Worm (Caenorhabditis elegans) whole organism, mixed stage, embryonic: ENCODE results near the gene F48E3.2.

Source experiments
- M03D4.4 ChIP-seq: sonication (generic microtip); optimal IDR thresholded peaks from 2 replicates; lab custom pipeline; 2017; ENCODE audit warnings: mild to moderate bottlenecking, missing genetic modification characterization, missing compliant biosample characterization
- bed-3 ChIP-seq: fragments of 200-800 bp; sonication (Bioruptor generic); optimal IDR thresholded peaks from 3 replicates; lab custom pipeline; 2018; ENCODE audit warnings: mild to moderate bottlenecking, missing genetic modification characterization, moderate library complexity, missing compliant biosample characterization
- blmp-1 ChIP-seq: fragments of 150-350 bp; optimal IDR thresholded peaks from 2 replicates; lab custom pipeline; 2014; ENCODE audit warnings: missing biosample characterization, missing genetic modification characterization
- ceh-39 ChIP-seq: fragments of 150-350 bp; optimal IDR thresholded peaks from 2 replicates; lab custom pipeline; 2014; ENCODE audit warnings: missing biosample characterization, missing genetic modification characterization
- ceh-43 ChIP-seq: fragments of 200-800 bp; sonication (Bioruptor generic); optimal IDR thresholded peaks from 2 replicates; lab custom pipeline; 2018; ENCODE audit warnings: mild to moderate bottlenecking, missing genetic modification characterization, moderate library complexity, missing compliant biosample characterization
- ceh-83 ChIP-seq: fragments of 200-800 bp; sonication (Bioruptor generic); optimal IDR thresholded peaks from 2 replicates; lab custom pipeline; 2018; ENCODE audit warnings: mild to moderate bottlenecking, missing genetic modification characterization, missing compliant biosample characterization
- ces-1 ChIP-seq: fragments of 150-350 bp; optimal IDR thresholded peaks from 2 replicates; lab custom pipeline; 2014; ENCODE audit warnings: missing biosample characterization, missing genetic modification reagents, missing genetic modification characterization
- cnd-1 ChIP-seq: fragments of 200-800 bp; sonication (Bioruptor generic); optimal IDR thresholded peaks from 2 replicates; lab custom pipeline; 2018; ENCODE audit warnings: mild to moderate bottlenecking, missing genetic modification characterization, missing compliant biosample characterization
- drap-1 ChIP-seq: fragments of 200-800 bp; sonication (Bioruptor generic); optimal IDR thresholded peaks from 3 replicates; lab custom pipeline; 2018; ENCODE audit warnings: mild to moderate bottlenecking, missing genetic modification characterization, missing compliant biosample characterization
- elt-1 ChIP-seq: sonication (generic microtip); optimal IDR thresholded peaks from 2 replicates; lab custom pipeline; 2017; ENCODE audit warnings: missing genetic modification characterization, mild to moderate bottlenecking, missing compliant biosample characterization, antibody characterized with exemption, moderate library complexity, borderline replicate concordance; ENCODE audit not compliant: insufficient read depth
- elt-3 ChIP-seq: fragments of 150-350 bp; optimal IDR thresholded peaks from 2 replicates; lab custom pipeline; 2014; ENCODE audit warnings: missing biosample characterization, missing genetic modification characterization
- flh-1 ChIP-seq: fragments of 200-800 bp; sonication (Bioruptor generic); optimal IDR thresholded peaks from 2 replicates; lab custom pipeline; 2018; ENCODE audit warnings: mild to moderate bottlenecking, missing genetic modification characterization, moderate library complexity, missing compliant biosample characterization
- ham-2 ChIP-seq: fragments of 200-800 bp; sonication (Bioruptor generic); optimal IDR thresholded peaks from 2 replicates; lab custom pipeline; 2018; ENCODE audit warnings: mild to moderate bottlenecking, missing genetic modification characterization, missing compliant biosample characterization
- hlh-1 ChIP-seq: fragments of 150-350 bp; optimal IDR thresholded peaks from 2 replicates; lab custom pipeline; 2014; ENCODE audit warnings: missing biosample characterization, missing genetic modification reagents, missing genetic modification characterization
- lin-13 ChIP-seq: fragments of 150-350 bp; optimal IDR thresholded peaks from 2 replicates; lab custom pipeline; 2014; ENCODE audit warnings: missing biosample characterization, missing genetic modification characterization
- lin-32 ChIP-seq: fragments of 200-800 bp; sonication (Bioruptor generic); optimal IDR thresholded peaks from 2 replicates; lab custom pipeline; 2018; ENCODE audit warnings: mild to moderate bottlenecking, missing genetic modification characterization, missing compliant biosample characterization
- lsy-2 ChIP-seq: fragments of 150-350 bp; optimal IDR thresholded peaks from 2 replicates; lab custom pipeline; 2014; ENCODE audit warnings: missing biosample characterization, missing genetic modification characterization
- mab-5 ChIP-seq: fragments of 150-350 bp; optimal IDR thresholded peaks from 2 replicates; lab custom pipeline; 2014; ENCODE audit warnings: missing biosample characterization, missing genetic modification characterization
- mep-1 ChIP-seq: fragments of 150-350 bp; optimal IDR thresholded peaks from 2 replicates; lab custom pipeline; 2017; ENCODE audit warnings: missing biosample characterization, missing genetic modification reagents, missing genetic modification characterization, inconsistent platforms
- mls-2 ChIP-seq: sonication (generic microtip); optimal IDR thresholded peaks from 2 replicates; lab custom pipeline; 2016; ENCODE audit warnings: mild to moderate bottlenecking, missing genetic modification characterization, moderate library complexity, missing compliant biosample characterization
- nhr-12 ChIP-seq: fragments of 150-350 bp; optimal IDR thresholded peaks from 2 replicates; lab custom pipeline; 2014; ENCODE audit warnings: missing biosample characterization, missing genetic modification characterization
- nhr-2 ChIP-seq: fragments of 150-350 bp; optimal IDR thresholded peaks from 2 replicates; lab custom pipeline; 2014; ENCODE audit warnings: missing biosample characterization, missing genetic modification characterization
- nhr-237 ChIP-seq: fragments of 150-350 bp; optimal IDR thresholded peaks from 2 replicates; lab custom pipeline; 2014; ENCODE audit warnings: missing biosample characterization, missing genetic modification characterization
- nhr-28 ChIP-seq: fragments of 150-350 bp; optimal IDR thresholded peaks from 2 replicates; lab custom pipeline; 2014; ENCODE audit warnings: missing biosample characterization, missing genetic modification characterization
- nhr-76 ChIP-seq: sonication (generic microtip); optimal IDR thresholded peaks from 2 replicates; lab custom pipeline; 2017; ENCODE audit warnings: missing biosample characterization, missing genetic modification characterization
- pha-4 ChIP-seq: fragments of 150-350 bp; optimal IDR thresholded peaks from 2 replicates; lab custom pipeline; 2018; ENCODE audit warnings: missing biosample characterization, missing genetic modification reagents, missing genetic modification characterization
- sem-2 ChIP-seq: fragments of 200-800 bp; sonication (Bioruptor generic); optimal IDR thresholded peaks from 2 replicates; lab custom pipeline; 2018; ENCODE audit warnings: mild to moderate bottlenecking, missing genetic modification characterization, missing compliant biosample characterization
- snpc-4 ChIP-seq: fragments of 150-350 bp; optimal IDR thresholded peaks from 2 replicates; lab custom pipeline; 2014; ENCODE audit warnings: missing biosample characterization, missing genetic modification characterization
- tbx-8 ChIP-seq: fragments of 200-800 bp; sonication (Bioruptor generic); optimal IDR thresholded peaks from 2 replicates; lab custom pipeline; 2018; ENCODE audit warnings: mild to moderate bottlenecking, missing genetic modification characterization, moderate library complexity, missing compliant biosample characterization
- unc-120 ChIP-seq: sonication (generic microtip); optimal IDR thresholded peaks from 2 replicates; lab custom pipeline; 2017; ENCODE audit warnings: missing genetic modification characterization, missing compliant biosample characterization; ENCODE audit not compliant: poor library complexity, severe bottlenecking
- unc-39 ChIP-seq: fragments of 150-350 bp; optimal IDR thresholded peaks from 2 replicates; lab custom pipeline; 2014; ENCODE audit warnings: missing biosample characterization, missing genetic modification characterization
- unc-62 ChIP-seq: fragments of 150-350 bp; optimal IDR thresholded peaks from 2 replicates; lab custom pipeline; 2014; ENCODE audit warnings: missing biosample characterization, missing genetic modification reagents, missing genetic modification characterization
- zip-8 ChIP-seq: fragments of 150-350 bp; optimal IDR thresholded peaks from 2 replicates; lab custom pipeline; 2014; ENCODE audit warnings: missing biosample characterization, missing genetic modification characterization
- ztf-11 ChIP-seq: fragments of 150-350 bp; optimal IDR thresholded peaks from 2 replicates; lab custom pipeline; 2014; ENCODE audit warnings: missing biosample characterization, missing genetic modification characterization

The F48E3.2 gene

ce11 chrX:7506533-7506932 is 13.6 kb upstream of the F48E3.2 start, which contains the start of gene lgc-11:
lgc-11 (minus strand) TSS chrX:7506633.
- TF ChIP-seq hlh-1 (tag; lab: Kevin White, UChicago) (no peak), ceh-43 (GFP tag; lab: Kevin White, UChicago) (no peak), zip-8 (tag; lab: Kevin White, UChicago) (no peak), unc-39 (tag; lab: Kevin White, UChicago) (no peak), snpc-4 (tag; lab: Kevin White, UChicago) (no peak)
- TF ChIP-seq, all 35 proteins: peak for 0

ce11 chrX:7502807-7503206 is 9.9 kb upstream of the F48E3.2 start, which contains the start of gene F48E3.6:
F48E3.6 (minus strand) TSS chrX:7502907.
- TF ChIP-seq ces-1 (GFP tag; lab: Kevin White, UChicago) (no peak), unc-62 (GFP tag; lab: Kevin White, UChicago) (no peak), flh-1 (GFP tag; lab: Kevin White, UChicago) (no peak), nhr-237 (tag; lab: Kevin White, UChicago) (no peak), cnd-1 (tag; lab: Kevin White, UChicago) (no peak), ceh-43 (GFP tag; lab: Kevin White, UChicago) (no peak), mep-1 (tag; lab: Kevin White, UChicago) (no peak)
- TF ChIP-seq, all 35 proteins: peak for 0

- TF ChIP-seq M03D4.4 (tag; lab: Kevin White, UChicago): peak; percentile 59
- peak; percentile 1 for TF ChIP-seq zip-8 (tag; lab: Kevin White, UChicago)
- TF ChIP-seq nhr-28 (tag; lab: Kevin White, UChicago): no peak
- no peak for TF ChIP-seq sem-2 (GFP tag; lab: Kevin White, UChicago)
- peak; percentile 13 for TF ChIP-seq flh-1 (GFP tag; lab: Kevin White, UChicago)
- TF ChIP-seq snpc-4 (tag; lab: Kevin White, UChicago): no peak
- TF ChIP-seq drap-1 (GFP tag; lab: Kevin White, UChicago): peak; percentile 45
- no peak for TF ChIP-seq elt-1
- peak; percentile 92 for TF ChIP-seq mep-1 (tag; lab: Kevin White, UChicago)
- TF ChIP-seq ces-1 (GFP tag; lab: Kevin White, UChicago): peak; percentile 95
- TF ChIP-seq mls-2 (tag; lab: Kevin White, UChicago): no peak
- peak; percentile 48 for TF ChIP-seq ceh-83
- peak; percentile 19 for TF ChIP-seq ceh-43 (GFP tag; lab: Kevin White, UChicago)
- TF ChIP-seq nhr-2: no peak
- peak; percentile 75 for TF ChIP-seq cnd-1 (tag; lab: Kevin White, UChicago)
- TF ChIP-seq lsy-2 (tag; lab: Kevin White, UChicago): peak; percentile 77
- TF ChIP-seq unc-120 (tag; lab: Kevin White, UChicago): peak; percentile 55
- no peak for TF ChIP-seq nhr-12 (tag; lab: Kevin White, UChicago)
- no peak for TF ChIP-seq bed-3 (GFP tag; lab: Kevin White, UChicago)
- TF ChIP-seq nhr-237 (tag; lab: Kevin White, UChicago): peak; percentile 40
- no peak for TF ChIP-seq ztf-11
- TF ChIP-seq unc-39 (tag; lab: Kevin White, UChicago): no peak
- TF ChIP-seq pha-4: peak; percentile 62
- peak; percentile 90 for TF ChIP-seq lin-13 (tag; lab: Kevin White, UChicago)
- TF ChIP-seq mab-5 (tag; lab: Kevin White, UChicago): no peak
- TF ChIP-seq elt-3 (tag; lab: Kevin White, UChicago): no peak
- TF ChIP-seq hlh-1 (tag; lab: Kevin White, UChicago): peak; percentile 37
- no peak for TF ChIP-seq ham-2 (GFP tag; lab: Kevin White, UChicago)
- TF ChIP-seq ceh-39: peak; percentile 36
- peak; percentile 28 for TF ChIP-seq tbx-8 (GFP tag; lab: Kevin White, UChicago)
Observed at ce11 chrX:7500970-7501369, 8.1 kb upstream of the F48E3.2 start, which contains the start of gene uggt-1. uggt-1 (minus strand) TSS chrX:7500982.

ce11 chrX:7495491-7495890 is 2.6 kb upstream of the F48E3.2 start, which contains the start of gene try-14:
try-14 (minus strand) TSS chrX:7495591.
- no peak for TF ChIP-seq nhr-76 (tag; lab: Kevin White, UChicago)
- no peak for TF ChIP-seq nhr-28 (tag; lab: Kevin White, UChicago)
- TF ChIP-seq ceh-39: no peak
- no peak for TF ChIP-seq blmp-1 (tag; lab: Kevin White, UChicago)
- no peak for TF ChIP-seq ceh-43 (GFP tag; lab: Kevin White, UChicago)
- TF ChIP-seq lin-32 (GFP tag; lab: Kevin White, UChicago): no peak
- TF ChIP-seq ztf-11: no peak
- TF ChIP-seq ces-1 (GFP tag; lab: Kevin White, UChicago): no peak
